1 fruit fly cellular context compared by ENCODE assay signal in the genomic region with DNA sequence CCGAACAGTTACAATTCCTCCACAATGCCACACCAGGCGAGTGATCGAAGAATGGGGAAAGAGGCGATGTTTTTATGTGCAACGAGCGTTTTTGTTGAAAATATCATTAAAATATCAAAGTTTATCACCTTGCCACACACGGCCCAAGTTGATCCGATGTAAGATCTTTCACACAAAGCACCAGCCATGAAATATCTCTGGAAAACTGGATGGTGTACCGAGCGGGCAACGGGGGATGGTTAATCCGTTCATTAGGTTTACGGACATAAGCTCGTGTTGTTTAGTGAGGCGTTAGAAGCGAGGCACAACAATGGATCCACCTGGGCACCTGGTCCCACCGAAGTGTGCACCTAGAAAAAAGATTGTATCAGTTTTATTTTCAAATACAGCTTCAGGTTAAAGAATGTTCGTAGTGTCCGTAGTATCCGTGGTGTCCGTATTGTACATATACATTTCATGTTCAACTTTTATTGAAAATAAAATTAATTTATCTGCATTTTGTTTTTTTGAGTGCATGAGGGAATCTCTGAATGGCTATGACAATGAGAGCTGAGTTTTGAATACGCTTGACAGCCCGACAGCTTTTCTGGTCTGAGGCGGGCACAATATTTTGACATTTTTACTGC.
TF ChIP-seq lines count a peak whose summit lies in the region.

No protein-coding gene starts in this region.

TF ChIP-seq in whole organism, embryonic, 481 proteins besides CTCF, POLR2A, EP300 and RAD21 (continued from another document and continues in another):
- TF ChIP-seq CG4617 (GFP tag; optimal IDR thresholded peaks at IDR 0.05; lab: Kevin White, UChicago; ENCODE audit: borderline replicate concordance) = no peak
- peak; percentile 66 for TF ChIP-seq CG10267 (tag; optimal IDR thresholded peaks at IDR 0.05; lab: Kevin White, UChicago)
- no peak for TF ChIP-seq Dbx (GFP tag; IDR thresholded peaks at IDR 0.05; lab: Robert Waterston, UW)
- peak; percentile 29 for TF ChIP-seq CG8359 (GFP tag; optimal IDR thresholded peaks at IDR 0.05; lab: Kevin White, UChicago; ENCODE audit: borderline replicate concordance)
- no peak for TF ChIP-seq fru (optimal IDR thresholded peaks at IDR 0.05; lab: Kevin White, UChicago)
- TF ChIP-seq gem (tag; optimal IDR thresholded peaks at IDR 0.05; lab: Kevin White, UChicago) = peak; percentile 80
- TF ChIP-seq pfk (GFP tag; optimal IDR thresholded peaks at IDR 0.05; lab: Kevin White, UChicago) = no peak
- peak; percentile 15 for TF ChIP-seq cwo (GFP tag; optimal IDR thresholded peaks at IDR 0.05; lab: Kevin White, UChicago)
- TF ChIP-seq MBD-R2 (GFP tag; IDR thresholded peaks at IDR 0.05; lab: Robert Waterston, UW) = no peak; the same call in 1 of the 2 replicates
- TF ChIP-seq CG2678 (tag; optimal IDR thresholded peaks at IDR 0.05; lab: Kevin White, UChicago) = peak; percentile 74
- TF ChIP-seq scrt (GFP tag; optimal IDR thresholded peaks at IDR 0.05; lab: Kevin White, UChicago) = peak; percentile 17
- peak; percentile 56 for TF ChIP-seq fd96Cb (tag; optimal IDR thresholded peaks at IDR 0.05; lab: Kevin White, UChicago)
- peak; percentile 43; the same call in 1 of the 2 replicates for TF ChIP-seq onecut (GFP tag; IDR thresholded peaks at IDR 0.05; lab: Robert Waterston, UW)
- peak; percentile 50 for TF ChIP-seq nerfin-1 (tag; optimal IDR thresholded peaks at IDR 0.05; lab: Kevin White, UChicago)
- peak; percentile 73 for TF ChIP-seq CG1603 (tag; optimal IDR thresholded peaks at IDR 0.05; lab: Kevin White, UChicago)
- TF ChIP-seq CG12155 (GFP tag; optimal IDR thresholded peaks at IDR 0.05; lab: Kevin White, UChicago) = peak; percentile 4
- no peak for TF ChIP-seq insv (GFP tag; optimal IDR thresholded peaks at IDR 0.05; lab: Kevin White, UChicago)
- TF ChIP-seq Usf (GFP tag; optimal IDR thresholded peaks at IDR 0.05; lab: Kevin White, UChicago) = peak; percentile 7
- peak; percentile 56 for TF ChIP-seq tap (tag; optimal IDR thresholded peaks at IDR 0.05; lab: Kevin White, UChicago)
- TF ChIP-seq Rfx (GFP tag; IDR thresholded peaks at IDR 0.05; lab: Robert Waterston, UW) = peak; percentile 77
- TF ChIP-seq CG17912 (GFP tag; optimal IDR thresholded peaks at IDR 0.05; lab: Kevin White, UChicago) = no peak
- no peak for TF ChIP-seq sc (optimal IDR thresholded peaks at IDR 0.05; lab: Kevin White, UChicago)
- TF ChIP-seq sc (GFP tag; optimal IDR thresholded peaks at IDR 0.05; lab: Kevin White, UChicago) = peak; percentile 46
- peak; percentile 32 for TF ChIP-seq Side (GFP tag; optimal IDR thresholded peaks at IDR 0.05; lab: Kevin White, UChicago)
- peak; percentile 35 for TF ChIP-seq CG1233 (GFP tag; optimal IDR thresholded peaks at IDR 0.05; lab: Kevin White, UChicago)
- no peak for TF ChIP-seq nom (GFP tag; optimal IDR thresholded peaks at IDR 0.05; lab: Kevin White, UChicago)
- peak; percentile 44 for TF ChIP-seq CG13624 (GFP tag; optimal IDR thresholded peaks at IDR 0.05; lab: Kevin White, UChicago)
- TF ChIP-seq ci (GFP tag; IDR thresholded peaks at IDR 0.05; lab: Robert Waterston, UW) = peak; percentile 79
- peak; percentile 44 for TF ChIP-seq Nf-YB (GFP tag; optimal IDR thresholded peaks at IDR 0.05; lab: Kevin White, UChicago)
- TF ChIP-seq ham (GFP tag; IDR thresholded peaks at IDR 0.05; lab: Robert Waterston, UW) = no peak
- TF ChIP-seq Hand (GFP tag; optimal IDR thresholded peaks at IDR 0.05; lab: Kevin White, UChicago) = no peak
- peak; percentile 12 for TF ChIP-seq HmgZ (tag; optimal IDR thresholded peaks at IDR 0.05; lab: Kevin White, UChicago)
- peak; percentile 74 for TF ChIP-seq dmrt11E (tag; optimal IDR thresholded peaks at IDR 0.05; lab: Kevin White, UChicago)
- TF ChIP-seq Antp (GFP tag; optimal IDR thresholded peaks at IDR 0.05; lab: Kevin White, UChicago) = peak; percentile 52
- peak; percentile 20 for TF ChIP-seq fd3F (GFP tag; optimal IDR thresholded peaks at IDR 0.05; lab: Kevin White, UChicago)
- peak; percentile 39 for TF ChIP-seq abd-A (tag; optimal IDR thresholded peaks at IDR 0.05; lab: Kevin White, UChicago)
- TF ChIP-seq dysf (GFP tag; IDR thresholded peaks at IDR 0.05; lab: Robert Waterston, UW) = peak; percentile 64
- no peak for TF ChIP-seq NC2α (GFP tag; optimal IDR thresholded peaks at IDR 0.05; lab: Kevin White, UChicago)
- peak; percentile 60 for TF ChIP-seq al (GFP tag; IDR thresholded peaks at IDR 0.05; lab: Robert Waterston, UW)
- peak; percentile 36 for TF ChIP-seq CG10431 (GFP tag; optimal IDR thresholded peaks at IDR 0.05; lab: Kevin White, UChicago)
- TF ChIP-seq CG15696 (tag; optimal IDR thresholded peaks at IDR 0.05; lab: Kevin White, UChicago) = peak; percentile 22
- peak in 1 of 2 experiments; percentile 83 for TF ChIP-seq bsh (GFP tag; optimal IDR thresholded peaks at IDR 0.05; lab: Kevin White, UChicago)
- TF ChIP-seq CG3281 (GFP tag; optimal IDR thresholded peaks at IDR 0.05; lab: Kevin White, UChicago) = peak; percentile 31
- peak; percentile 43 for TF ChIP-seq HHEX (GFP tag; optimal IDR thresholded peaks at IDR 0.05; lab: Kevin White, UChicago)
- TF ChIP-seq esg (GFP tag; conservative IDR thresholded peaks at IDR 0.05; lab: Robert Waterston, UW) = peak; percentile 57
- peak; percentile 23 for TF ChIP-seq CG5180 (GFP tag; optimal IDR thresholded peaks at IDR 0.05; lab: Kevin White, UChicago)
- peak; percentile 18; the same call in 1 of the 2 replicates for TF ChIP-seq CG9215 (GFP tag; IDR thresholded peaks at IDR 0.05; lab: Robert Waterston, UW)
- TF ChIP-seq Spps (tag; optimal IDR thresholded peaks at IDR 0.05; lab: Kevin White, UChicago) = peak; percentile 56
- 0 out of 2 replicates have a peak, but pooled peaks have one; percentile 50 for TF ChIP-seq CG14014 (GFP tag; IDR thresholded peaks at IDR 0.05; lab: Robert Waterston, UW)
- peak; percentile 36 for TF ChIP-seq jing (GFP tag; optimal IDR thresholded peaks at IDR 0.05; lab: Kevin White, UChicago)
- TF ChIP-seq CG13424 (tag; optimal IDR thresholded peaks at IDR 0.05; lab: Kevin White, UChicago) = peak; percentile 73
- peak; percentile 35 for TF ChIP-seq bcd (GFP tag; optimal IDR thresholded peaks at IDR 0.05; lab: Kevin White, UChicago)
- peak; percentile 2 for TF ChIP-seq fu2 (GFP tag; optimal IDR thresholded peaks at IDR 0.05; lab: Kevin White, UChicago)
- peak; percentile 80 for TF ChIP-seq Xrp1 (GFP tag; IDR thresholded peaks at IDR 0.05; lab: Robert Waterston, UW)
- TF ChIP-seq CG14667 (GFP tag; IDR thresholded peaks at IDR 0.05; lab: Robert Waterston, UW) = peak; percentile 24; the same call in 1 of the 2 replicates
- peak; percentile 57; the same call in 1 of the 2 replicates for TF ChIP-seq CG32772 (GFP tag; IDR thresholded peaks at IDR 0.05; lab: Robert Waterston, UW)
- TF ChIP-seq NK7.1 (GFP tag; optimal IDR thresholded peaks at IDR 0.05; lab: Kevin White, UChicago) = peak; percentile 9
- no peak for TF ChIP-seq CG31388 (GFP tag; optimal IDR thresholded peaks at IDR 0.05; lab: Kevin White, UChicago)
- TF ChIP-seq Ptx1 (GFP tag; IDR thresholded peaks at IDR 0.05; lab: Robert Waterston, UW) = peak; percentile 54
- peak; percentile 35; the same call in 1 of the 2 replicates for TF ChIP-seq CG11247 (GFP tag; IDR thresholded peaks at IDR 0.05; lab: Robert Waterston, UW)
- peak; percentile 69 for TF ChIP-seq grau (tag; optimal IDR thresholded peaks at IDR 0.05; lab: Kevin White, UChicago)
- peak; percentile 22; the same call in 1 of the 2 replicates for TF ChIP-seq CG31224 (GFP tag; IDR thresholded peaks at IDR 0.05; lab: Robert Waterston, UW)
- peak; percentile 34 for TF ChIP-seq jumu (GFP tag; optimal IDR thresholded peaks at IDR 0.05; lab: Kevin White, UChicago)
- TF ChIP-seq ab (GFP tag; optimal IDR thresholded peaks at IDR 0.05; lab: Kevin White, UChicago) = no peak
- TF ChIP-seq Ssrp (tag; optimal IDR thresholded peaks at IDR 0.05; lab: Kevin White, UChicago) = peak; percentile 58
- peak; percentile 40 for TF ChIP-seq HLH3B (GFP tag; IDR thresholded peaks at IDR 0.05; lab: Robert Waterston, UW)
- TF ChIP-seq CG6254 (GFP tag; optimal IDR thresholded peaks at IDR 0.05; lab: Kevin White, UChicago) = peak; percentile 52
- no peak for TF ChIP-seq pros (GFP tag; optimal IDR thresholded peaks at IDR 0.05; lab: Kevin White, UChicago)
- no peak for TF ChIP-seq TFAM (GFP tag; optimal IDR thresholded peaks at IDR 0.05; lab: Kevin White, UChicago)
- TF ChIP-seq CG3838 (GFP tag; optimal IDR thresholded peaks at IDR 0.05; lab: Kevin White, UChicago) = no peak
- TF ChIP-seq Dip2 (GFP tag; IDR thresholded peaks at IDR 0.05; lab: Robert Waterston, UW) = no peak
- peak; percentile 59 for TF ChIP-seq trem (tag; optimal IDR thresholded peaks at IDR 0.05; lab: Kevin White, UChicago)
- peak; percentile 63 for TF ChIP-seq CG32532 (GFP tag; IDR thresholded peaks at IDR 0.05; lab: Robert Waterston, UW)
- TF ChIP-seq chif (GFP tag; optimal IDR thresholded peaks at IDR 0.05; lab: Kevin White, UChicago) = peak; percentile 30 to 73
- TF ChIP-seq CG31441 (GFP tag; IDR thresholded peaks at IDR 0.05; lab: Robert Waterston, UW) = peak; percentile 74
- TF ChIP-seq CG13775 (GFP tag; optimal IDR thresholded peaks at IDR 0.05; lab: Kevin White, UChicago) = peak; percentile 33
- TF ChIP-seq CG4820 (GFP tag; optimal IDR thresholded peaks at IDR 0.05; lab: Kevin White, UChicago) = peak; percentile 51
- peak; percentile 64 for TF ChIP-seq PHDP (tag; optimal IDR thresholded peaks at IDR 0.05; lab: Kevin White, UChicago)
- peak; percentile 66 for TF ChIP-seq CG12769 (tag; optimal IDR thresholded peaks at IDR 0.05; lab: Kevin White, UChicago)
- no peak for TF ChIP-seq Kr (GFP tag; optimal IDR thresholded peaks at IDR 0.05; lab: Kevin White, UChicago)
- TF ChIP-seq usp (GFP tag; optimal IDR thresholded peaks at IDR 0.05; lab: Kevin White, UChicago) = no peak
- no peak for TF ChIP-seq CG10543 (GFP tag; optimal IDR thresholded peaks at IDR 0.05; lab: Kevin White, UChicago)
- TF ChIP-seq MESR4 (GFP tag; optimal IDR thresholded peaks at IDR 0.05; lab: Kevin White, UChicago) = no peak
- TF ChIP-seq Chrac-16 (GFP tag; optimal IDR thresholded peaks at IDR 0.05; lab: Kevin White, UChicago) = peak; percentile 39
- peak; percentile 50 for TF ChIP-seq Xbp1 (GFP tag; optimal IDR thresholded peaks at IDR 0.05; lab: Kevin White, UChicago)
- TF ChIP-seq Camta (GFP tag; optimal IDR thresholded peaks at IDR 0.05; lab: Kevin White, UChicago) = peak; percentile 58
- TF ChIP-seq CG7357 (GFP tag; IDR thresholded peaks at IDR 0.05; lab: Robert Waterston, UW) = peak; percentile 12; the same call in 1 of the 3 replicates
- peak; percentile 56 for TF ChIP-seq CG30403 (GFP tag; optimal IDR thresholded peaks at IDR 0.05; lab: Kevin White, UChicago)
- peak; percentile 70 for TF ChIP-seq CG17829 (tag; optimal IDR thresholded peaks at IDR 0.05; lab: Kevin White, UChicago)
- peak; percentile 40 for TF ChIP-seq Vsx1 (GFP tag; optimal IDR thresholded peaks at IDR 0.05; lab: Kevin White, UChicago)
- peak; percentile 72 for TF ChIP-seq CG15601 (tag; optimal IDR thresholded peaks at IDR 0.05; lab: Kevin White, UChicago)
- TF ChIP-seq so (GFP tag; IDR thresholded peaks at IDR 0.05; lab: Robert Waterston, UW) = 0 out of 3 replicates have a peak, but pooled peaks have one; percentile 45
- TF ChIP-seq sna (GFP tag; IDR thresholded peaks at IDR 0.05; lab: Robert Waterston, UW; ENCODE audit: partially characterized antibody) = no peak
- TF ChIP-seq wek (GFP tag; optimal IDR thresholded peaks at IDR 0.05; lab: Kevin White, UChicago) = peak; percentile 25
- TF ChIP-seq CG2875 (GFP tag; optimal IDR thresholded peaks at IDR 0.05; lab: Kevin White, UChicago) = peak; percentile 61
- peak; percentile 61 for TF ChIP-seq CG8388 (GFP tag; optimal IDR thresholded peaks at IDR 0.05; lab: Kevin White, UChicago)
- peak; percentile 36 for TF ChIP-seq Asciz (GFP tag; optimal IDR thresholded peaks at IDR 0.05; lab: Kevin White, UChicago)
- peak; percentile 11 for TF ChIP-seq CG11723 (GFP tag; optimal IDR thresholded peaks at IDR 0.05; lab: Kevin White, UChicago)
- TF ChIP-seq nau (GFP tag; optimal IDR thresholded peaks at IDR 0.05; lab: Kevin White, UChicago) = peak; percentile 22
- peak; percentile 19 for TF ChIP-seq salm (tag; optimal IDR thresholded peaks at IDR 0.05; lab: Kevin White, UChicago)
- no peak for TF ChIP-seq Nf-YA (GFP tag; IDR thresholded peaks at IDR 0.05; lab: Robert Waterston, UW)
- peak; percentile 25 for TF ChIP-seq CG12659 (GFP tag; optimal IDR thresholded peaks at IDR 0.05; lab: Kevin White, UChicago)
- TF ChIP-seq tgo (GFP tag; IDR thresholded peaks at IDR 0.05; lab: Robert Waterston, UW) = peak; percentile 63; the same call in 2 of the 3 replicates
- 0 out of 2 replicates have a peak, but pooled peaks have one; percentile 21 for TF ChIP-seq cas (GFP tag; IDR thresholded peaks at IDR 0.05; lab: Robert Waterston, UW)
- peak; percentile 53 for TF ChIP-seq NfI (GFP tag; optimal IDR thresholded peaks at IDR 0.05; lab: Kevin White, UChicago)
- peak; percentile 26 for TF ChIP-seq CG33213 (GFP tag; optimal IDR thresholded peaks at IDR 0.05; lab: Kevin White, UChicago)
- TF ChIP-seq CG14710 (tag; optimal IDR thresholded peaks at IDR 0.05; lab: Kevin White, UChicago) = peak; percentile 64
- no peak for TF ChIP-seq CG11398 (GFP tag; optimal IDR thresholded peaks at IDR 0.05; lab: Kevin White, UChicago)
- TF ChIP-seq ac (GFP tag; optimal IDR thresholded peaks at IDR 0.05; lab: Kevin White, UChicago) = no peak
- TF ChIP-seq ato (GFP tag; IDR thresholded peaks at IDR 0.05; lab: Robert Waterston, UW; ENCODE audit: partially characterized antibody) = no peak
- TF ChIP-seq sqz (GFP tag; optimal IDR thresholded peaks at IDR 0.05; lab: Kevin White, UChicago) = peak; percentile 19
- peak; percentile 57 for TF ChIP-seq az2 (GFP tag; optimal IDR thresholded peaks at IDR 0.05; lab: Kevin White, UChicago)
- TF ChIP-seq h (optimal IDR thresholded peaks at IDR 0.05; lab: Kevin White, UChicago) = no peak
- TF ChIP-seq CG8290 (GFP tag; optimal IDR thresholded peaks at IDR 0.05; lab: Kevin White, UChicago) = peak; percentile 57
- peak in 1 of 2 experiments; percentile 27 for TF ChIP-seq CG8290 (tag; optimal IDR thresholded peaks at IDR 0.05; lab: Kevin White, UChicago)
- peak; percentile 26 for TF ChIP-seq Deaf1 (tag; optimal IDR thresholded peaks at IDR 0.05; lab: Kevin White, UChicago)
- peak; percentile 39; the same call in 1 of the 2 replicates for TF ChIP-seq CG6272 (GFP tag; IDR thresholded peaks at IDR 0.05; lab: Robert Waterston, UW)
- TF ChIP-seq dpn (GFP tag; optimal IDR thresholded peaks at IDR 0.05; lab: Kevin White, UChicago) = peak; percentile 40 to 50
- TF ChIP-seq CG13894 (tag; optimal IDR thresholded peaks at IDR 0.05; lab: Kevin White, UChicago) = no peak
- peak; percentile 37 for TF ChIP-seq CG7786 (GFP tag; optimal IDR thresholded peaks at IDR 0.05; lab: Kevin White, UChicago)
- 0 out of 2 replicates have a peak, but pooled peaks have one; percentile 11 for TF ChIP-seq toy (GFP tag; IDR thresholded peaks at IDR 0.05; lab: Robert Waterston, UW)
- peak; percentile 61 for TF ChIP-seq CG17359 (tag; optimal IDR thresholded peaks at IDR 0.05; lab: Kevin White, UChicago)
